Fruit fly (Drosophila melanogaster) whole organism, embryonic: ENCODE data around the gene CG33124.

Experiments
- Abd-B ChIP-seq: fragments of 200-800 bp; sonication (Bioruptor generic); optimal IDR thresholded peaks from 2 replicates; lab custom pipeline; 2018; ENCODE audit warnings: missing biosample characterization, mild to moderate bottlenecking, missing genetic modification characterization, moderate library complexity
- Ada2b ChIP-seq: fragments of 200-800 bp; sonication (Bioruptor generic); IDR thresholded peaks from 2 replicates; pipeline ENCODE4 v1.3.6; 2022; ENCODE audit warnings: missing biosample characterization, missing genetic modification characterization
- Atf-2 ChIP-seq: fragments of 200-800 bp; sonication (Bioruptor generic); optimal IDR thresholded peaks from 2 replicates; lab custom pipeline; 2016; ENCODE audit warnings: missing biosample characterization, missing genetic modification characterization
- CG12391 ChIP-seq: fragments of 200-800 bp; sonication (Bioruptor generic); optimal IDR thresholded peaks from 3 replicates; lab custom pipeline; 2018; ENCODE audit warnings: missing biosample characterization, mild to moderate bottlenecking, missing genetic modification characterization, moderate library complexity
- CG12769 ChIP-seq: fragments of 200-800 bp; sonication (Bioruptor generic); optimal IDR thresholded peaks from 2 replicates; lab custom pipeline; 2019; ENCODE audit warnings: missing biosample characterization, mild to moderate bottlenecking, missing genetic modification characterization, moderate library complexity
- CG13894 ChIP-seq: fragments of 200-800 bp; sonication (Bioruptor generic); optimal IDR thresholded peaks from 3 replicates; lab custom pipeline; 2018; ENCODE audit warnings: missing biosample characterization, mild to moderate bottlenecking, missing genetic modification characterization, moderate library complexity
- CG15269 ChIP-seq: fragments of 200-800 bp; sonication (Bioruptor generic); optimal IDR thresholded peaks from 2 replicates; lab custom pipeline; 2018; ENCODE audit warnings: missing biosample characterization, mild to moderate bottlenecking, missing genetic modification characterization, moderate library complexity
- CG1529 ChIP-seq: fragments of 200-800 bp; sonication (Bioruptor generic); optimal IDR thresholded peaks from 3 replicates; lab custom pipeline; 2018; ENCODE audit warnings: missing biosample characterization, missing genetic modification characterization
- CG16815 ChIP-seq: fragments of 200-800 bp; sonication (Bioruptor generic); optimal IDR thresholded peaks from 3 replicates; lab custom pipeline; 2017; ENCODE audit warnings: missing biosample characterization, mild to moderate bottlenecking, missing genetic modification characterization
- CG18011 ChIP-seq: fragments of 200-800 bp; sonication (Bioruptor generic); optimal IDR thresholded peaks from 2 replicates; lab custom pipeline; 2017; ENCODE audit warnings: missing biosample characterization, missing genetic modification characterization, mild to moderate bottlenecking, moderate library complexity, missing genotype
- CG2120 ChIP-seq: fragments of 200-800 bp; sonication (Bioruptor generic); optimal IDR thresholded peaks from 3 replicates; lab custom pipeline; 2016; ENCODE audit warnings: missing biosample characterization, missing genetic modification characterization
- CG2199 ChIP-seq: fragments of 200-800 bp; sonication (Bioruptor generic); IDR thresholded peaks from 3 replicates; pipeline ENCODE4 v1.3.6; 2022; ENCODE audit warnings: missing biosample characterization, missing genetic modification characterization
- CG30403 ChIP-seq: fragments of 200-800 bp; sonication (Bioruptor generic); optimal IDR thresholded peaks from 3 replicates; lab custom pipeline; 2016; ENCODE audit warnings: missing biosample characterization, missing genetic modification characterization
- CG34422 ChIP-seq: fragments of 200-800 bp; sonication (Bioruptor generic); IDR thresholded peaks from 3 replicates; pipeline ENCODE4 v1.3.6; 2022; ENCODE audit warnings: missing biosample characterization, missing genetic modification characterization
- CG42726 ChIP-seq: fragments of 200-800 bp; sonication (Bioruptor generic); IDR thresholded peaks from 2 replicates; pipeline ENCODE4 v1.3.6; 2022; ENCODE audit warnings: missing biosample characterization, missing genetic modification characterization; ENCODE audit not compliant: partially characterized antibody
- CG4282 ChIP-seq: fragments of 200-800 bp; sonication (Bioruptor generic); optimal IDR thresholded peaks from 2 replicates; lab custom pipeline; 2016; ENCODE audit warnings: missing biosample characterization, missing genetic modification characterization
- CG4328 ChIP-seq: fragments of 200-800 bp; sonication (Bioruptor generic); optimal IDR thresholded peaks from 3 replicates; lab custom pipeline; 2017; ENCODE audit warnings: missing biosample characterization, missing genetic modification reagents, missing genetic modification characterization
- CG6683 ChIP-seq: fragments of 200-800 bp; sonication (Bioruptor generic); optimal IDR thresholded peaks from 2 replicates; lab custom pipeline; 2017; ENCODE audit warnings: missing biosample characterization, mild to moderate bottlenecking, missing genetic modification characterization, missing genetic modification reagents
- CG6765 ChIP-seq: fragments of 200-800 bp; sonication (Bioruptor generic); optimal IDR thresholded peaks from 3 replicates; lab custom pipeline; 2017; ENCODE audit warnings: missing biosample characterization, mild to moderate bottlenecking, missing genetic modification characterization
- CG6791 ChIP-seq: fragments of 200-800 bp; sonication (Bioruptor generic); IDR thresholded peaks from 3 replicates; pipeline ENCODE4 v1.3.6; 2022; ENCODE audit warnings: missing biosample characterization, missing genetic modification characterization; ENCODE audit not compliant: partially characterized antibody
- CG8388 ChIP-seq: fragments of 200-800 bp; sonication (Bioruptor generic); optimal IDR thresholded peaks from 2 replicates; lab custom pipeline; 2019; ENCODE audit warnings: missing biosample characterization, mild to moderate bottlenecking, missing genetic modification characterization, moderate library complexity
- CG8924 ChIP-seq: fragments of 200-800 bp; optimal IDR thresholded peaks from 3 replicates; lab custom pipeline; 2019; ENCODE audit warnings: missing biosample characterization, mild to moderate bottlenecking, missing genetic modification characterization, moderate library complexity
- CG9437 ChIP-seq: fragments of 200-800 bp; sonication (Bioruptor generic); optimal IDR thresholded peaks from 2 replicates; lab custom pipeline; 2018; ENCODE audit warnings: missing biosample characterization, mild to moderate bottlenecking, missing genetic modification characterization
- Dip3 ChIP-seq: fragments of 200-800 bp; sonication (Bioruptor generic); optimal IDR thresholded peaks from 3 replicates; lab custom pipeline; 2016; ENCODE audit warnings: missing biosample characterization, missing genetic modification characterization
- HLH4C ChIP-seq: fragments of 200-800 bp; sonication (Bioruptor generic); IDR thresholded peaks from 3 replicates; pipeline ENCODE4 v1.3.6; 2022; ENCODE audit warnings: missing biosample characterization, missing genetic modification characterization; ENCODE audit not compliant: partially characterized antibody
- HLH54F ChIP-seq: fragments of 200-800 bp; sonication (Bioruptor generic); optimal IDR thresholded peaks from 3 replicates; lab custom pipeline; 2016; ENCODE audit warnings: missing biosample characterization, missing genetic modification characterization
- Hmr ChIP-seq: fragments of 200-800 bp; sonication (Bioruptor generic); optimal IDR thresholded peaks from 3 replicates; lab custom pipeline; 2017; ENCODE audit warnings: mild to moderate bottlenecking, missing biosample characterization, missing genetic modification reagents, missing genetic modification characterization
- Mes4 ChIP-seq: fragments of 200-800 bp; sonication (Bioruptor generic); optimal IDR thresholded peaks from 2 replicates; lab custom pipeline; 2016; ENCODE audit warnings: missing biosample characterization, missing genetic modification characterization
- PHDP ChIP-seq: fragments of 200-800 bp; sonication (Bioruptor generic); optimal IDR thresholded peaks from 3 replicates; lab custom pipeline; 2018; ENCODE audit warnings: missing biosample characterization, mild to moderate bottlenecking, missing genetic modification characterization, moderate library complexity
- Spps ChIP-seq: fragments of 200-800 bp; sonication (Bioruptor generic); optimal IDR thresholded peaks from 2 replicates; lab custom pipeline; 2018; ENCODE audit warnings: missing biosample characterization, mild to moderate bottlenecking, missing genetic modification characterization
- TFAM ChIP-seq: fragments of 200-800 bp; sonication (Bioruptor generic); optimal IDR thresholded peaks from 2 replicates; lab custom pipeline; 2017; ENCODE audit warnings: missing biosample characterization, missing genetic modification characterization, inconsistent platforms
- caup ChIP-seq: fragments of 200-800 bp; sonication (Bioruptor generic); optimal IDR thresholded peaks from 3 replicates; lab custom pipeline; 2017; ENCODE audit warnings: missing biosample characterization, mild to moderate bottlenecking, missing genetic modification characterization, moderate library complexity; ENCODE audit not compliant: severe bottlenecking
- chm ChIP-seq: fragments of 200-800 bp; sonication (Bioruptor generic); IDR thresholded peaks from 2 replicates; pipeline ENCODE4 v1.3.6; 2022; ENCODE audit warnings: missing biosample characterization, missing genetic modification characterization
- corto ChIP-seq: fragments of 200-800 bp; sonication (Bioruptor generic); optimal IDR thresholded peaks from 2 replicates; lab custom pipeline; 2016; ENCODE audit warnings: missing biosample characterization, mild to moderate bottlenecking, missing genetic modification characterization, moderate library complexity
- esg ChIP-seq: fragments of 200-800 bp; sonication (Bioruptor generic); conservative IDR thresholded peaks from 2 replicates; pipeline ENCODE4 v1.3.6; 2022; ENCODE audit warnings: missing biosample characterization, missing genetic modification characterization
- exex ChIP-seq: fragments of 200-800 bp; sonication (Bioruptor generic); optimal IDR thresholded peaks from 4 replicates; lab custom pipeline; 2018; ENCODE audit warnings: missing biosample characterization, mild to moderate bottlenecking, missing genetic modification characterization, moderate library complexity
- gcm ChIP-seq: fragments of 200-800 bp; sonication (Bioruptor generic); optimal IDR thresholded peaks from 2 replicates; lab custom pipeline; 2019; ENCODE audit warnings: missing biosample characterization, mild to moderate bottlenecking, missing genetic modification characterization, moderate library complexity
- hkb ChIP-seq, 2 experiments: fragments of 200-800 bp in 1 of 2; fragments of >200 bp in 1 of 2; sonication (Bioruptor generic) in 1 of 2; IDR thresholded peaks in 1 of 2; optimal IDR thresholded peaks in 1 of 2; 2 replicates each; pipeline versions ENCODE4 v1.3.6 to Lab custom; 2017 to 2022; ENCODE audit warnings: missing biosample characterization in 1 of 2, missing genetic modification characterization in 1 of 2
- klu ChIP-seq: fragments of 200-800 bp; sonication (Bioruptor generic); IDR thresholded peaks from 2 replicates; pipeline ENCODE4 v1.3.6; 2022; ENCODE audit warnings: missing biosample characterization, missing genetic modification characterization
- lbe ChIP-seq: fragments of 200-800 bp; sonication (Bioruptor generic); optimal IDR thresholded peaks from 2 replicates; lab custom pipeline; 2016; ENCODE audit warnings: missing biosample characterization, mild to moderate bottlenecking, missing genetic modification characterization
- nom ChIP-seq: fragments of 200-800 bp; sonication (Bioruptor generic); optimal IDR thresholded peaks from 2 replicates; lab custom pipeline; 2017; ENCODE audit warnings: missing biosample characterization, missing genetic modification characterization, mild to moderate bottlenecking, moderate library complexity, missing genetic modification reagents
- org-1 ChIP-seq: fragments of 200-800 bp; sonication (Bioruptor generic); optimal IDR thresholded peaks from 2 replicates; lab custom pipeline; 2017; ENCODE audit warnings: missing biosample characterization, missing genetic modification characterization
- pnt ChIP-seq: fragments of 200-800 bp; sonication (Bioruptor generic); optimal IDR thresholded peaks from 3 replicates; lab custom pipeline; 2016; ENCODE audit warnings: missing biosample characterization, missing genetic modification characterization
- sens ChIP-seq: fragments of 200-800 bp; sonication (Bioruptor generic); peaks from one replicate; lab custom pipeline; 2016; ENCODE audit warnings: missing biosample characterization, missing genetic modification characterization
- stc ChIP-seq: fragments of 200-800 bp; sonication (Bioruptor generic); IDR thresholded peaks from 2 replicates; pipeline ENCODE4 v1.3.6; 2022; ENCODE audit warnings: missing biosample characterization, missing genetic modification characterization
- sug ChIP-seq: fragments of 200-800 bp; optimal IDR thresholded peaks from 2 replicates; lab custom pipeline; 2019; ENCODE audit warnings: missing biosample characterization, mild to moderate bottlenecking, missing genetic modification characterization, moderate library complexity
- trem ChIP-seq: fragments of 200-800 bp; optimal IDR thresholded peaks from 3 replicates; lab custom pipeline; 2019; ENCODE audit warnings: missing biosample characterization, mild to moderate bottlenecking, missing genetic modification characterization, moderate library complexity
- trh ChIP-seq: fragments of 200-800 bp; sonication (Bioruptor generic); optimal IDR thresholded peaks from 2 replicates; lab custom pipeline; 2016; ENCODE audit warnings: missing biosample characterization, missing genetic modification characterization
- unc-4 ChIP-seq: fragments of 200-800 bp; sonication (Bioruptor generic); IDR thresholded peaks from 2 replicates; pipeline ENCODE4 v1.3.6; 2022; ENCODE audit warnings: missing biosample characterization, missing genetic modification characterization; ENCODE audit not compliant: partially characterized antibody
- wdn ChIP-seq: fragments of 200-800 bp; sonication (Bioruptor generic); IDR thresholded peaks from 2 replicates; pipeline ENCODE4 v1.3.6; 2022; ENCODE audit warnings: missing biosample characterization, missing genetic modification characterization

Gene CG33124

dm6 chr2L:2227316-2227715, 18.4 kb upstream of the CG33124 start (continued):
- TF ChIP-seq CG2120 (GFP tag; lab: Kevin White, UChicago) (peak; percentile 45), CG16815 (GFP tag; lab: Kevin White, UChicago) (no peak), lbe (GFP tag; lab: Kevin White, UChicago) (no peak), HLH54F (peak; percentile 10), CG12391 (peak; percentile 37), stc (peak; percentile 72; the same call in 1 of the 2 replicates), caup (GFP tag; lab: Kevin White, UChicago) (no peak), HLH4C (GFP tag; lab: Robert Waterston, UW) (no peak), CG9437 (GFP tag; lab: Kevin White, UChicago) (peak; percentile 19), sens (GFP tag; lab: Kevin White, UChicago) (peak; percentile 90), Dip3 (GFP tag; lab: Kevin White, UChicago) (no peak), trh (GFP tag; lab: Kevin White, UChicago) (no peak), CG34422 (GFP tag; lab: Robert Waterston, UW) (peak; percentile 49; the same call in 1 of the 3 replicates), CG12769 (peak; percentile 34), wdn (no peak), nom (peak; percentile 49), sug (tag; lab: Kevin White, UChicago) (no peak), CG6791 (GFP tag; lab: Robert Waterston, UW) (no peak), Mes4 (GFP tag; lab: Kevin White, UChicago) (no peak), gcm (GFP tag; lab: Kevin White, UChicago) (peak; percentile 46), chm (peak; percentile 56; the same call in 1 of the 2 replicates), hkb (optimal IDR thresholded peaks at IDR 0.05; lab: Kevin White, UChicago) (no peak), hkb (GFP tag; IDR thresholded peaks at IDR 0.05; lab: Robert Waterston, UW) (peak; percentile 73), CG8388 (GFP tag; lab: Kevin White, UChicago) (peak; percentile 35), Abd-B (no peak), CG4282 (GFP tag; lab: Kevin White, UChicago) (no peak), CG13894 (no peak), CG6683 (GFP tag; lab: Kevin White, UChicago) (no peak), Ada2b (GFP tag; lab: Robert Waterston, UW) (peak; percentile 16; the same call in 1 of the 2 replicates), CG2199 (GFP tag; lab: Robert Waterston, UW) (no peak), unc-4 (GFP tag; lab: Robert Waterston, UW) (no peak), pnt (GFP tag; lab: Kevin White, UChicago) (peak; percentile 14), Atf-2 (GFP tag; lab: Kevin White, UChicago) (peak; percentile 2), CG4328 (GFP tag; lab: Kevin White, UChicago) (peak; percentile 30), Spps (no peak), CG1529 (GFP tag; lab: Kevin White, UChicago) (no peak), PHDP (peak; percentile 51), CG8924 (tag; lab: Kevin White, UChicago) (peak; percentile 14), CG18011 (GFP tag; lab: Kevin White, UChicago) (peak; percentile 18), Hmr (peak; percentile 40), klu (GFP tag; lab: Robert Waterston, UW) (no peak), TFAM (GFP tag; lab: Kevin White, UChicago) (no peak), org-1 (GFP tag; lab: Kevin White, UChicago) (peak; percentile 5), CG15269 (tag; lab: Kevin White, UChicago) (peak; percentile 65), trem (tag; lab: Kevin White, UChicago) (peak; percentile 10), CG30403 (GFP tag; lab: Kevin White, UChicago) (peak; percentile 52), CG6765 (no peak), exex (tag; lab: Kevin White, UChicago) (no peak), esg (GFP tag; lab: Robert Waterston, UW) (peak; percentile 9; the same call in 1 of the 2 replicates), CG42726 (GFP tag; lab: Robert Waterston, UW) (no peak), corto (GFP tag; lab: Kevin White, UChicago) (no peak)
